Fruit fly (Drosophila melanogaster) whole organism: ENCODE measurements around the gene CG8813.

Source experiments
- CG8478 ChIP-seq: fragments of >200 bp; optimal IDR thresholded peaks from 2 replicates; lab custom pipeline; 2018; ENCODE audit warnings: inconsistent platforms
- Dll ChIP-seq: fragments of >200 bp; optimal IDR thresholded peaks from 2 replicates; lab custom pipeline; 2017
- EcR ChIP-seq, 2 experiments: fragments of >200 bp; optimal IDR thresholded peaks; 2 replicates each; lab custom pipeline; 2017; ENCODE audit warnings: missing biosample characterization in 2 of 2, missing genetic modification characterization in 2 of 2, missing genetic modification reagents in 2 of 2
- pan ChIP-seq: fragments of >200 bp; optimal IDR thresholded peaks from 2 replicates; lab custom pipeline; 2017
- psq ChIP-seq: fragments of >200 bp; optimal IDR thresholded peaks from 2 replicates; lab custom pipeline; 2017
- usp ChIP-seq: fragments of >200 bp; optimal IDR thresholded peaks from 2 replicates; lab custom pipeline; 2017; ENCODE audit warnings: missing biosample characterization, missing genetic modification characterization, mixed read lengths

The CG8813 gene

dm6 chr2L:2872309-2872932, 3.0 kb downstream of the CG8813 start:
- TF ChIP-seq usp (GFP tag; lab: Kevin White, UChicago) (no peak), Dll (lab: Kevin White, UChicago) (no peak), CG8478 (lab: Kevin White, UChicago) (no peak)

dm6 chr2L:2872968-2873728, 3.7 kb downstream of the CG8813 start:
- no peak for TF ChIP-seq EcR (GFP tag; optimal IDR thresholded peaks at IDR 0.05; lab: Kevin White, UChicago)
- TF ChIP-seq Dll (lab: Kevin White, UChicago), result no peak
- TF ChIP-seq CG8478 (lab: Kevin White, UChicago), result no peak
- TF ChIP-seq pan (lab: Kevin White, UChicago), result no peak
- no peak for TF ChIP-seq usp (GFP tag; lab: Kevin White, UChicago)
- no peak for TF ChIP-seq psq (lab: Kevin White, UChicago)

DNA sequence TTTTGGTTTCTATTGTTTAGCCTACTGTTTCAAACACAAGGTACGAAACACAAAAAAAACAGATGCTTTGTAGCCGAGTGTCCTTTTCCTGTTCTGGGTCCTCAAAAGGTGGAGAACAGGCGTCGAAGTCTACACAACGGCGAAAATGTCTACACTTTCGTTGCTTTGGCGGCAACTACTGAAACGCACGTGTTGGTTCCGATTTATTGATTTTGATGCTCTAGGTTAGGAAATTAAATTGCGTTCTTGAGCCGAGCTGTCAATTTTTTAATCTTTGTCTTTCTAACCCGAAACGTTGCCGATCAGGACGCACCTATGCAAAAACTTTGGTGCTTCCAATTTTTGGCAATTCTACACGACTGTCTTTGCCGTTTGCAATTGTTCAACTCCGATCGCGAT, 4.3 kb downstream of the CG8813 start:
- TF ChIP-seq CG8478 (lab: Kevin White, UChicago), result no peak
- TF ChIP-seq EcR (GFP tag; optimal IDR thresholded peaks at IDR 0.05; lab: Kevin White, UChicago), result no peak
- TF ChIP-seq usp (GFP tag; lab: Kevin White, UChicago), result no peak
- no peak for TF ChIP-seq psq (lab: Kevin White, UChicago)
- TF ChIP-seq pan (lab: Kevin White, UChicago), result no peak
- TF ChIP-seq Dll (lab: Kevin White, UChicago), result no peak

DNA sequence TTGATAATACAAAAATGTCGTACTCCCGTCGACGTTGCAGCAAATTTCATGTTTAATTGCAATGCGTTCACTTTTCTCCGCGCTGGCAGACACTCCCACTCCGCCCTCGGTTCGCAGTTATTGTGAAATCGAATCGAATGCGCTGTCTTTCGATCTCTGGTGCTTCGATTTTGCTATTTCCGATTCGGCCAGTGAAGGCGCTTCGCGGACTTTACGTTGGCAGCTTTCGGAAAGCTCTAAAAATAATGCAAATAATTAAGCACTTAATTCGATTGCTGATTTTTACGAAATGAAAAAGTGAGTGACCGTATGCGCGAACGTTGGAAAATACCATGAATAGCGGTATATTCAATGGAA, 4.7 kb downstream of the CG8813 start, which contains the start of gene Ifrd1:
Ifrd1 (minus strand) TSS at position 305 of the 357 bp plus-strand sequence.
- no peak for TF ChIP-seq CG8478 (lab: Kevin White, UChicago)
- no peak for TF ChIP-seq psq (lab: Kevin White, UChicago)
- no peak for TF ChIP-seq usp (GFP tag; lab: Kevin White, UChicago)
- TF ChIP-seq pan (lab: Kevin White, UChicago), result no peak
- TF ChIP-seq Dll (lab: Kevin White, UChicago), result no peak

DNA sequence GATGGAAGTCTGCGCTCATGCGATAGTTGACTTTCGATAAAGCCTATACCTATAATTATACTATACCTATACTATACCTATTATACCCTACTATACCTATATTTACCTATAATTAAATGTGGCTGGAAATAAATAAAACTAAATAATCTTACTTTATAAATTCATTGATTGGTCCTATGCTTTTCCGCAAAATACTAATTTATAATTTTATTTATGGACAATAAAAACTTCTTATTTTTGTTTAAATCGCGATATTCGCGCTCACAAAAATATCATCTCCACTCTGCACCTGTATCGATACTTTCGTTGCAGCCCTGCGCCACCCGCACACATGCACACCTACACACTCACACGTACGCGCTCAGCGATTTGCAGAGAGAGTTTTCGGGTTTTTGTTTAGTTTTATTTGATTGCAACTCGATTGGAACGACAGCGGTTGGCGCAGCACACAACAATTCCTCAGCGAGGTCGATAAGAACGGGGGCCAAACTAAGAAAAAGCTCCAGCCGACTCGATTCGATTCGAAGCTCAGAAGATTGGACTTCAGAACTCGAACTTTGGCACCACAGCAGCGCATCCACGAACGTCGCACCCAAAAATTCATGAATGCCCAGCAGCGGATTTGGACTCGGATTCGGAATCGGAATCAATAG, 5.2 kb downstream of the CG8813 start, which contains the start of gene CG8814:
CG8814 (plus strand) TSS at position 349 of the 653 bp plus-strand sequence.
- TF ChIP-seq psq (lab: Kevin White, UChicago), result no peak
- TF ChIP-seq CG8478 (lab: Kevin White, UChicago), result no peak

DNA sequence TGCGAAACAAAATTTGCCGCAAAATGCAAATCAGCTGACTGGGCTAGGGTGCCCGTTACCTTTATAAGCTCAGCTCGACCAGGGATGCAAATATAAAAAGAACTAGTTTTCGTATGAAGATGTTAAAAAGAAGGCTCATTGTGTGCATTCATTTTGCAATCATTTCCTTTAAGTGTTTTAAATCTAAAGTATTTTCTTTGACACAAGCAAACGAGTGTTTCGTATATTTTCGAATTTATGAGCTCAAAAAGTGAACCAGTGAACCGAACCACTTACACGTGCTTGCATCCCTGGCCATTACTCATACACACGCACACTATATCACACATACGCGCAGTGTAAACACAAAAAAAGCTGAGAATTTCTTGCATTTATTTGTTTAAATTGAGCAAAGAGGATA, 8.7 kb downstream of the CG8813 start, which contains the start of the genes Prx6a and Sbat:
Prx6a (minus strand) TSS at position 45 of the 400 bp plus-strand sequence.
Sbat (plus strand) TSS at position 157 of the 400 bp plus-strand sequence.
- TF ChIP-seq EcR (GFP tag; optimal IDR thresholded peaks at IDR 0.05; lab: Kevin White, UChicago) (no peak), pan (lab: Kevin White, UChicago) (no peak), usp (GFP tag; lab: Kevin White, UChicago) (no peak), Dll (lab: Kevin White, UChicago) (no peak), CG8478 (lab: Kevin White, UChicago) (no peak), psq (lab: Kevin White, UChicago) (no peak)

DNA sequence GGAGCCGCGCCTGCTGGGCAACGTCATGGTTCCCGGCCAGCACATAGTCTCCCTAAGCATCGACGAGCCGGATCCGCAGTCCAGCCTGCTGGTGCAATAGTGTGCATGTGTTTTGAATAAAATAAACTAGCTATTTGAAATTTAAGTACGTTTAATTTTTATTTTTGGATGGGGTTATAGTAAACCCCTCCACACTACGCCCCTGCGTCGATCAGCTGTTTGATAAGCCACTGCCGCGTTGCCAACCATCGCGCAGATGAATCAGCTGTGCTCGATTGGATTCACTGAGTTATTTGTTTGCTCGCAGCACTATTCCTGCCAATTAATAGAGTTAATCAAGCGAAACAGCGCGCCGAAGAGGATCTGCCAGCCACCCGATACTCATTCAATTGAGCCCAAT, 9.4 kb downstream of the CG8813 start, which contains the start of gene RabGGTb:
RabGGTb (plus strand) TSS at position 254 of the 400 bp plus-strand sequence.
- no peak for TF ChIP-seq Dll (lab: Kevin White, UChicago)

DNA sequence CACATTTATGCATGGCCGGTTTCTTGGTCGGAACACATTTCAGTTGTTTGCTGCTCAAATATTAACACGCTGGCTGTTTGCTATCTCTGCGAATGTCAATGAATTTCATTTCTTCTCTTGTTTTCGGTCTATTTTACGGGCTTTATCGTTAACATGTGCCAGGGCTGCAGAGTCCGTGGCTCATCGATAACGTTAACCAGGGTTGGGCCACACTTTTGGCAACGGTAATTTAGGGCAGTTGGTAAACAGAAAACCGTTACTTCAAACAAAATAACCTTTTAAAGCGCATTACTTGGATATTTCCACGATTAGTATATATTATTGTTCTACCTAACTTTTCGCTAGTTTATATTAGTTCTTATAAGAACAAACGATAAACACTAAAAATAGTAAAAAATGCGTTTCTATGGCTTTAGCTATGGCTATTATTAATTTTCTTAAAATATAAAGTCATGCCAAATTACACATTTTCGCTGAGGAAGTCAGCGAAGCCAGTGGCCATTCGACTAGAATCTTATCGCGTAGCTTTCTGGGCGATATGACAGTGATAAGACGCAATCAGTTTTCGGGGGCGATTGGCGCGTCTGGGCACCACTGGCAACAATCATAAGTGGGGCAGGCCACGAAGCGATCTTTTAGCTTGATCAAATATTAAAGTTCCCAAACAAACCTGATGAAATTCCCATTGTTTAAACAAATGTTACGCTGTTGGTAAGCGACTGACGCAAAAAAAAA, 13.7 kb downstream of the CG8813 start:
- TF ChIP-seq usp (GFP tag; lab: Kevin White, UChicago) (no peak), EcR (GFP tag; optimal IDR thresholded peaks at IDR 0.05; lab: Kevin White, UChicago) (no peak), CG8478 (lab: Kevin White, UChicago) (no peak), psq (lab: Kevin White, UChicago) (no peak), pan (lab: Kevin White, UChicago) (no peak), Dll (lab: Kevin White, UChicago) (no peak)

dm6 chr2L:2883703-2884294, 14.3 kb downstream of the CG8813 start:
- no peak for TF ChIP-seq Dll (lab: Kevin White, UChicago)
- TF ChIP-seq pan (lab: Kevin White, UChicago), result no peak
- TF ChIP-seq CG8478 (lab: Kevin White, UChicago), result no peak
- no peak for TF ChIP-seq EcR (GFP tag; optimal IDR thresholded peaks at IDR 0.05; lab: Kevin White, UChicago)
- no peak for TF ChIP-seq psq (lab: Kevin White, UChicago)
- no peak for TF ChIP-seq usp (GFP tag; lab: Kevin White, UChicago)

dm6 chr2L:2884683-2885502, 15.4 kb downstream of the CG8813 start:
- no peak for TF ChIP-seq Dll (lab: Kevin White, UChicago)
- no peak for TF ChIP-seq usp (GFP tag; lab: Kevin White, UChicago)
- no peak for TF ChIP-seq pan (lab: Kevin White, UChicago)
- TF ChIP-seq psq (lab: Kevin White, UChicago), result no peak
- no peak for TF ChIP-seq EcR (GFP tag; optimal IDR thresholded peaks at IDR 0.05; lab: Kevin White, UChicago)
- TF ChIP-seq CG8478 (lab: Kevin White, UChicago), result no peak
